Worm (Caenorhabditis elegans): Measurements from ENCODE around the gene bnc-1.

The bnc-1 gene

DNA sequence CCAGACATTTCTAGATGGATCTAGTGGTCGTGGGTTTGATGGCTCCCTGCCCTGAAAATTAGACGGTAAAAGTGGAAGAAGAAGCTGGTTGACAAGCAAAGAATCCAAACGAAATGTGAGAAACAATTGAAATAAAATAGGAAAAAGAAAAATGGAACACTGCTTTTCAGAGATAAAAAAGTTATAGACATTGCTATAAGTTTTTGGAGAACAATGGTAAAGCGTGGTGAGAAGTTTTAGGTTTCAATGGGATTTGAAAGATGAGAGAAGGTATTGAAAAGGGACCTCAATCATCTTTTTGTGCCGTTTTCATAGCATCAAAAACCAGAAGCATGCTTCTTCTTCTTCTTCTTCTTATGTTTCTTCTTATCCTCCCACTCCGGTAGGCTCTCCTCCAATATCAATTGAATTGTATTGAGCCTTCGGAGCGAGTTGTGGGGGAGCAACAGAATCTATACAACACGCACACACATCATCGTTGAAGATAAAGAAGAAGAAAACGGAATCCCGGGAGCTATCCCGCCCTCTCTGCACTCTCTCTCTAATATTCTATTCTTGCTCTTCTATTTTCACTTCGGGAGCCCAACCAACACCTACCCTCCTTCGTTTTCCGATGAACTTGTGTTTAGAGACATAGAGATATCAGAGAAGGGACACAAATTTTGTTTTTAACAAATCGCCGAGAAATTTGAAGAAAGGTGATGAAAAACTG, 42.4 kb downstream of the bnc-1 start, which contains the start of gene myo-3:
Gene myo-3 (minus strand): TSS at position 51 of the 712 bp plus-strand sequence.
- TF ChIP-seq hmg-20 (GFP tag; IDR thresholded peaks at IDR 0.05) (no peak), hmg-1.2 (GFP tag; IDR thresholded peaks at IDR 0.05) (no peak), ccch-3 (GFP tag; optimal IDR thresholded peaks at IDR 0.05) (no peak), akir-1 (GFP tag; optimal IDR thresholded peaks at IDR 0.05) (no peak), ztf-28 (GFP tag; IDR thresholded peaks at IDR 0.05) (no peak), Y53F4B.3 (GFP tag; IDR thresholded peaks at IDR 0.05) (no peak), ceh-100 (GFP tag; IDR thresholded peaks at IDR 0.05) (no peak), madf-10 (tag; optimal IDR thresholded peaks at IDR 0.05) (no peak), dox-1 (GFP tag; IDR thresholded peaks at IDR 0.05) (no peak), aptf-3 (GFP tag; IDR thresholded peaks at IDR 0.05) (no peak), ceh-40 (GFP tag; IDR thresholded peaks at IDR 0.05) (no peak)

DNA sequence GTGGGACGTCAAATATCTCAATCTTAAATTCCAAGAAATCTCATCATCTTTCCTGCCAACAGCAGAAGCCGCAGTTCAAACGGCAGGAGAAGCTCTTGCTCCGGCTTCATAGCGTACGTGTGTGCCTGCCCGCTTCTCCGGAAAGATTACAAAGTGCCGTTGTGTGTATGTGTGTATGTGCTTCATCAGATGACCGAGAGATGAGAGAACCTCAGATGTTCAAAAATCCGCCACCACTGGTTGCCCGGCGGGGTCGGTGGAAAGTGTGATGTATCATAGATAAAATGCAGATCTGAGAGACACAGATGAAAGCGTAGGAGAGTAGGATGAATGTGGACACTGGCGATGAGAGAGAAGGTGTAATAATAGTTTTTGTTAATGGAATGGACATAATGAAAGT, 43.4 kb downstream of the bnc-1 start:
- TF ChIP-seq mes-4 (tag; optimal IDR thresholded peaks at IDR 0.05) (no peak), chd-7 (tag; optimal IDR thresholded peaks at IDR 0.05) (no peak), unc-130 (GFP tag; optimal IDR thresholded peaks at IDR 0.05) (no peak), nhr-120 (GFP tag; IDR thresholded peaks at IDR 0.05) (no peak), nhr-80 (tag; optimal IDR thresholded peaks at IDR 0.05) (no peak), madf-6 (GFP tag; IDR thresholded peaks at IDR 0.05) (no peak), repo-1 (tag; optimal IDR thresholded peaks at IDR 0.05) (no peak), atf-7 (tag; optimal IDR thresholded peaks at IDR 0.05) (no peak)

All from whole organism, young adult.